Fruit fly (Drosophila melanogaster): ENCODE measurements around the gene CG7565.

Gene CG7565

DNA sequence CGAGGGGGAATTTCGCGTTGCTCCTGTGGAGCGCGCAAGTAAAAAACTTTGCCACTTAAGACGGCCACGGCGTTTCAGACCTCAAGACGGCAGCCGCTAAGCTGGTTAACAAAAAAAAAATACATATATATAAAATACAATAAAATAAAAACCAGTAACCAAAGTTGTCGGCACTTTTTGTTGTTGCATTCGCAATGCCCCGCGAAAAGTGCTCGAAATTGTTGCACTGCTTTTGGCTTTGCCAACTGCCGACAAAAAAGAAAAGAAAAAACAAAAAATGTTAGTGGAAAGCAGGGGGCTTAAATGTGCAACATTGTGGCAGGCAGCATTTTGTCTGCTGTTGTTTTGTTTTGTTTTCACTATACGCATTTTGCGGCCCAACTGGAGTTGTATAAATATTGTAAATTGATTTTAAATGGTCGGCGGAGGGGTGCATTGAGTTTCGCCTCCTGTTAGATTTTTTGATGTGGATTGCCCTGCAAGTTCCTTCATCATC lies 46.7 kb downstream of the CG7565 start:
- no peak for TF ChIP-seq Myc (optimal IDR thresholded peaks at IDR 0.05)
- no peak for TF ChIP-seq CG9705 (GFP tag; optimal IDR thresholded peaks at IDR 0.05)
- TF ChIP-seq CrebA (GFP tag; optimal IDR thresholded peaks at IDR 0.05; ENCODE audit: borderline replicate concordance): no peak
- no peak for TF ChIP-seq tai (GFP tag; optimal IDR thresholded peaks at IDR 0.05)
- no peak for TF ChIP-seq pan (optimal IDR thresholded peaks at IDR 0.05)

- TF ChIP-seq Jra (GFP tag; optimal IDR thresholded peaks at IDR 0.05): no peak
- TF ChIP-seq jim (GFP tag; optimal IDR thresholded peaks at IDR 0.05): no peak
- no peak for TF ChIP-seq dsf (GFP tag; optimal IDR thresholded peaks at IDR 0.05; ENCODE audit: borderline replicate concordance)
- no peak for TF ChIP-seq pan (optimal IDR thresholded peaks at IDR 0.05)
- no peak for TF ChIP-seq Dfd (GFP tag; optimal IDR thresholded peaks at IDR 0.05)
- TF ChIP-seq sage (GFP tag; optimal IDR thresholded peaks at IDR 0.05): no peak
- TF ChIP-seq ey (GFP tag; optimal IDR thresholded peaks at IDR 0.05): no peak
Observed at dm6 chr3L:8043622-8044021, 48.0 kb downstream of the CG7565 start.

DNA sequence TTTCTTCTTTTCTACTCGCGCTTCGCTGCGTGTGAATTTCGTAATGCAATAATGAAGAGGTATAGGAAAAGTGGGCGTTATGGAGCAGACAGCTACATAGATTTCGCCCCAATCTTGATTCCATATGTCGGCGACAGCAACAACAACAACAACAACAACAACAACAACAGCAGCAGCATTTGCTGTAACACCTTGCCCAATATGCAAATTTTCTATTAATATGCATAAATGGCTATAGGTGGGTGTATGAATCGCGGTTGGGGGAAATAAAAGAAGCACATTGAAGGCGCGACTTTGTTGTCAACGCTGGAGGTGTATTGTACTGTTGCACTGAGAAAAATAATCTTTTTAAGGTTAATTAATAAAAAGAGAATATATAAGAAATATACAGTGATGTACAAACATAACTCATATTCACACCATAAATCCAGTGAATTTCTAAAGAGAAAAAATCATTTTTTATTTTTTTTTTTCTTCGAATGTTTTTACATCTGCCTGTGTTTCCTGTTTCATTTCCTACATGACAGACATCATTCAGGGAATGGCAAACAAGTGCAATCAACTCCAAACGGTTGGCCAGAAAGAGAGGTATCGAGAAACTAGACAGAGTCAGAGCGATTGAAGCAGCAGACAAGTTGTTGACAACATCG lies 50.0 kb downstream of the CG7565 start:
- peak; percentile 4 for TF ChIP-seq psq (GFP tag; optimal IDR thresholded peaks at IDR 0.05)
- TF ChIP-seq tai (GFP tag; optimal IDR thresholded peaks at IDR 0.05): no peak
- no peak for TF ChIP-seq pan (optimal IDR thresholded peaks at IDR 0.05)
- no peak for TF ChIP-seq dmrt93B (GFP tag; optimal IDR thresholded peaks at IDR 0.05)

- TF ChIP-seq HLH106 (tag; optimal IDR thresholded peaks at IDR 0.05) (no peak), CG9705 (GFP tag; optimal IDR thresholded peaks at IDR 0.05) (no peak), rgr (GFP tag; optimal IDR thresholded peaks at IDR 0.05) (no peak), h (GFP tag; optimal IDR thresholded peaks at IDR 0.05) (no peak)
Observed at dm6 chr3L:8039119-8039518, 52.5 kb downstream of the CG7565 start.

- TF ChIP-seq usp (GFP tag; optimal IDR thresholded peaks at IDR 0.05) (no peak), CG9705 (GFP tag; optimal IDR thresholded peaks at IDR 0.05) (no peak), Hr83 (GFP tag; optimal IDR thresholded peaks at IDR 0.05; ENCODE audit: poor library complexity, severe bottlenecking) (no peak), Vsx2 (GFP tag; optimal IDR thresholded peaks at IDR 0.05; ENCODE audit: partially characterized antibody) (no peak), Dfd (GFP tag; optimal IDR thresholded peaks at IDR 0.05) (no peak), HLH106 (tag; optimal IDR thresholded peaks at IDR 0.05) (no peak), dl (GFP tag; optimal IDR thresholded peaks at IDR 0.05; ENCODE audit: insufficient read depth in 1 of 2, partially characterized antibody in 2 of 2) (no peak), pan (optimal IDR thresholded peaks at IDR 0.05) (no peak), lola (GFP tag; optimal IDR thresholded peaks at IDR 0.05) (no peak), Myc (optimal IDR thresholded peaks at IDR 0.05) (no peak), sv (GFP tag; optimal IDR thresholded peaks at IDR 0.05) (no peak), Jra (GFP tag; optimal IDR thresholded peaks at IDR 0.05) (no peak), Rel (GFP tag; optimal IDR thresholded peaks at IDR 0.05) (no peak), Rel (tag; optimal IDR thresholded peaks at IDR 0.05) (no peak), br (GFP tag; optimal IDR thresholded peaks at IDR 0.05) (no peak), foxo (GFP tag; optimal IDR thresholded peaks at IDR 0.05) (no peak), GATAd (GFP tag; optimal IDR thresholded peaks at IDR 0.05) (no peak), dmrt93B (GFP tag; optimal IDR thresholded peaks at IDR 0.05) (no peak), fru (GFP tag; optimal IDR thresholded peaks at IDR 0.05) (no peak), jim (GFP tag; optimal IDR thresholded peaks at IDR 0.05) (no peak)
Observed at dm6 chr3L:8037693-8038092, 53.9 kb downstream of the CG7565 start.

Measured in whole organism, wandering third instar larva.